Worm (Caenorhabditis elegans) whole organism, L2 larva: ENCODE data around the gene lelo-4.

Source experiments
- ZK546.5 ChIP-seq: sonication (generic microtip); optimal IDR thresholded peaks from 2 replicates; lab custom pipeline; 2017; ENCODE audit warnings: missing biosample characterization, missing genetic modification characterization
- alr-1 ChIP-seq: fragments of 150-350 bp; optimal IDR thresholded peaks from 2 replicates; lab custom pipeline; 2014; ENCODE audit warnings: missing biosample characterization, missing genetic modification characterization
- aly-2 ChIP-seq: fragments of 150-350 bp; optimal IDR thresholded peaks from 2 replicates; lab custom pipeline; 2014; ENCODE audit warnings: missing biosample characterization, missing genetic modification characterization
- egl-27 ChIP-seq: sonication (generic microtip); optimal IDR thresholded peaks from 3 replicates; lab custom pipeline; 2017; ENCODE audit warnings: missing biosample characterization, missing genetic modification reagents, missing genetic modification characterization
- mdl-1 ChIP-seq, 2 experiments: fragments of 150-350 bp in 1 of 2; sonication (generic microtip) in 1 of 2; optimal IDR thresholded peaks; 2 replicates each; lab custom pipeline; 2017; ENCODE audit warnings: missing biosample characterization in 2 of 2, missing genetic modification characterization in 2 of 2
- nhr-12 ChIP-seq: fragments of 150-350 bp; optimal IDR thresholded peaks from 2 replicates; lab custom pipeline; 2014; ENCODE audit warnings: missing biosample characterization, missing genetic modification characterization
- nhr-129 ChIP-seq: fragments of 150-350 bp; optimal IDR thresholded peaks from 2 replicates; lab custom pipeline; 2014; ENCODE audit warnings: missing biosample characterization, missing genetic modification characterization
- snpc-4 ChIP-seq: fragments of 150-350 bp; optimal IDR thresholded peaks from 2 replicates; lab custom pipeline; 2014; ENCODE audit warnings: missing biosample characterization, missing genetic modification characterization
- unc-55 ChIP-seq: fragments of 150-350 bp; sonication (generic microtip); optimal IDR thresholded peaks from 3 replicates; lab custom pipeline; 2014; ENCODE audit warnings: missing biosample characterization, missing genetic modification reagents, missing genetic modification characterization
- unc-62 ChIP-seq: fragments of 150-350 bp; optimal IDR thresholded peaks from 2 replicates; lab custom pipeline; 2014; ENCODE audit warnings: missing biosample characterization, missing genetic modification reagents, missing genetic modification characterization

DNA sequence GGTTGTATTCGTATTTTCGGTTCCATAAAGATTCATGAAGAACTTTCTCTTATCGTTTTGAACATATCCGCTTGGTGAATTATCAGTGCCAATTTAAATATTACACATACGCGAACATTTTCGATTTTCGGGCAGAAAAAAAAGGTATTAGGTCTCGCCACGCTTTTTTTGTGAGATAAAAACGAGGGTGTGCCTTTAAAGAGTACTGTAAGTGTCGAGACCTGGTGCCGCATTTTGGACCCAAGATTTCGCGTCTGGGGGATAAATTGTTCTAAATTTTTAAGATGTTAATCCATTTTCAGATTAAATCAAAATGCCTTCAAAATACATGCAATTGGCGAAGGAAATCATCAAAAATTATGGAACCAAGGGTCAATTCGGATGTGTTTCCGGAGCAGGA is 20.8 kb upstream of the lelo-4 start, which contains the start of gene C25H3.3:
- TF ChIP-seq unc-62 (GFP tag; lab: Kevin White, UChicago) (no peak), egl-27 (tag; lab: Kevin White, UChicago) (no peak), ZK546.5 (tag; lab: Kevin White, UChicago) (no peak), aly-2 (tag; lab: Kevin White, UChicago) (no peak), nhr-12 (no peak), mdl-1 (tag; optimal IDR thresholded peaks at IDR 0.05; lab: Kevin White, UChicago) (no peak), nhr-129 (no peak), alr-1 (no peak), snpc-4 (no peak), unc-55 (no peak)
